Worm (Caenorhabditis elegans): ENCODE results near the gene mrps-22.

The mrps-22 gene

ce11 chrII:10548778-10549671 is 33.4 kb upstream of the mrps-22 start:
- TF ChIP-seq unc-62 (GFP tag; optimal IDR thresholded peaks at IDR 0.05): no peak

- no peak for TF ChIP-seq unc-62 (GFP tag; optimal IDR thresholded peaks at IDR 0.05)
Observed at ce11 chrII:10550173-10550572, 32.2 kb upstream of the mrps-22 start.

- TF ChIP-seq unc-62 (GFP tag; optimal IDR thresholded peaks at IDR 0.05): no peak
Observed at ce11 chrII:10550872-10551647, 31.4 kb upstream of the mrps-22 start.

ce11 chrII:10551985-10552736 is 30.3 kb upstream of the mrps-22 start:
- TF ChIP-seq unc-62 (GFP tag; optimal IDR thresholded peaks at IDR 0.05): peak; percentile 36

- TF ChIP-seq unc-62 (GFP tag; optimal IDR thresholded peaks at IDR 0.05): no peak
Observed at ce11 chrII:10553377-10554045, 28.9 kb upstream of the mrps-22 start.

- TF ChIP-seq unc-62 (GFP tag; optimal IDR thresholded peaks at IDR 0.05): no peak
Observed at ce11 chrII:10554046-10554399, 28.4 kb upstream of the mrps-22 start.

- TF ChIP-seq unc-62 (GFP tag; optimal IDR thresholded peaks at IDR 0.05): no peak
Observed at ce11 chrII:10554972-10555371, 27.4 kb upstream of the mrps-22 start, which contains the start of gene mnk-1. Gene mnk-1, minus strand, starts transcription at chrII:10555044.

- no peak for TF ChIP-seq unc-62 (GFP tag; optimal IDR thresholded peaks at IDR 0.05)
Observed at ce11 chrII:10555484-10556075, 26.8 kb upstream of the mrps-22 start.

- no peak for TF ChIP-seq unc-62 (GFP tag; optimal IDR thresholded peaks at IDR 0.05)
Observed at ce11 chrII:10556550-10557205, 25.7 kb upstream of the mrps-22 start.

ce11 chrII:10557206-10557574 is 25.2 kb upstream of the mrps-22 start:
- TF ChIP-seq unc-62 (GFP tag; optimal IDR thresholded peaks at IDR 0.05): no peak

ce11 chrII:10558345-10558744 is 24.1 kb upstream of the mrps-22 start:
- no peak for TF ChIP-seq unc-62 (GFP tag; optimal IDR thresholded peaks at IDR 0.05)

ce11 chrII:10558962-10559415 is 23.4 kb upstream of the mrps-22 start:
- TF ChIP-seq unc-62 (GFP tag; optimal IDR thresholded peaks at IDR 0.05): no peak

ce11 chrII:10559671-10560184 is 22.7 kb upstream of the mrps-22 start:
- TF ChIP-seq unc-62 (GFP tag; optimal IDR thresholded peaks at IDR 0.05): no peak

ce11 chrII:10563368-10563767 is 19.1 kb upstream of the mrps-22 start, which contains the start of gene cdc-48.1:
Gene cdc-48.1, minus strand, starts transcription at chrII:10563407.
- TF ChIP-seq unc-62 (GFP tag; optimal IDR thresholded peaks at IDR 0.05): peak; percentile 74

Data from whole organism, dauer.